Worm (Caenorhabditis elegans) whole organism, L2 larva: Measurements from ENCODE around the gene K09F5.6.

Source experiments
- C34F6.9 ChIP-seq: fragments of 150-350 bp; optimal IDR thresholded peaks from 2 replicates; lab custom pipeline; 2014; ENCODE audit warnings: missing biosample characterization, missing genetic modification characterization
- F13H6.1 ChIP-seq: sonication (generic microtip); optimal IDR thresholded peaks from 2 replicates; lab custom pipeline; 2016; ENCODE audit warnings: missing genetic modification characterization, missing compliant biosample characterization
- R02D3.7 ChIP-seq: fragments of 150-350 bp; optimal IDR thresholded peaks from 2 replicates; lab custom pipeline; 2014; ENCODE audit warnings: missing biosample characterization, missing genetic modification characterization
- Y55F3AM.14 ChIP-seq: fragments of 200-800 bp; sonication (Bioruptor generic); optimal IDR thresholded peaks from 2 replicates; lab custom pipeline; 2018; ENCODE audit warnings: mild to moderate bottlenecking, missing genetic modification characterization, missing compliant biosample characterization
- ZK546.5 ChIP-seq: sonication (generic microtip); optimal IDR thresholded peaks from 2 replicates; lab custom pipeline; 2017; ENCODE audit warnings: missing biosample characterization, missing genetic modification characterization
- alr-1 ChIP-seq: fragments of 150-350 bp; optimal IDR thresholded peaks from 2 replicates; lab custom pipeline; 2014; ENCODE audit warnings: missing biosample characterization, missing genetic modification characterization
- ama-1 ChIP-seq: fragments of 150-350 bp; optimal IDR thresholded peaks from 2 replicates; lab custom pipeline; 2018; ENCODE audit warnings: inconsistent platforms
- blmp-1 ChIP-seq: sonication (generic microtip); optimal IDR thresholded peaks from 2 replicates; lab custom pipeline; 2017; ENCODE audit warnings: missing genetic modification characterization, mild to moderate bottlenecking, missing compliant biosample characterization, antibody characterized with exemption, moderate library complexity; ENCODE audit not compliant: insufficient read depth
- ceh-82 ChIP-seq: fragments of 150-350 bp; optimal IDR thresholded peaks from 2 replicates; lab custom pipeline; 2014; ENCODE audit warnings: missing biosample characterization, missing genetic modification characterization
- crh-2 ChIP-seq: sonication (generic microtip); optimal IDR thresholded peaks from 2 replicates; lab custom pipeline; 2017; ENCODE audit warnings: missing biosample characterization, missing genetic modification characterization
- dmd-4 ChIP-seq: sonication (generic microtip); optimal IDR thresholded peaks from 2 replicates; lab custom pipeline; 2017; ENCODE audit warnings: missing biosample characterization, missing genetic modification characterization
- elt-1 ChIP-seq: fragments of 150-350 bp; optimal IDR thresholded peaks from 2 replicates; lab custom pipeline; 2014; ENCODE audit warnings: missing biosample characterization, missing genetic modification characterization
- gmeb-1 ChIP-seq: fragments of 150-350 bp; optimal IDR thresholded peaks from 2 replicates; lab custom pipeline; 2014; ENCODE audit warnings: missing biosample characterization, missing genetic modification characterization
- lin-11 ChIP-seq: fragments of 150-350 bp; sonication (generic microtip); optimal IDR thresholded peaks from 2 replicates; lab custom pipeline; 2014; ENCODE audit warnings: missing biosample characterization, missing genetic modification characterization, inconsistent platforms, mixed read lengths
- lin-13 ChIP-seq: fragments of 150-350 bp; optimal IDR thresholded peaks from 2 replicates; lab custom pipeline; 2014; ENCODE audit warnings: missing biosample characterization, missing genetic modification reagents, missing genetic modification characterization
- lin-39 ChIP-seq: fragments of 150-350 bp; optimal IDR thresholded peaks from 2 replicates; lab custom pipeline; 2014; ENCODE audit warnings: missing biosample characterization, missing genetic modification reagents, missing genetic modification characterization
- lsy-2 ChIP-seq, 2 experiments: fragments of 150-350 bp in 1 of 2; sonication (generic microtip) in 1 of 2; optimal IDR thresholded peaks; 2 replicates each; lab custom pipeline; 2014 to 2017; ENCODE audit warnings: missing biosample characterization in 2 of 2, missing genetic modification characterization in 2 of 2
- mbf-1 ChIP-seq: sonication (generic microtip); optimal IDR thresholded peaks from 2 replicates; lab custom pipeline; 2017; ENCODE audit warnings: missing biosample characterization, missing genetic modification characterization
- mdl-1 ChIP-seq, 2 experiments: fragments of 150-350 bp in 1 of 2; sonication (generic microtip) in 1 of 2; optimal IDR thresholded peaks; 2 replicates each; lab custom pipeline; 2017; ENCODE audit warnings: missing biosample characterization in 2 of 2, missing genetic modification characterization in 2 of 2
- nhr-10 ChIP-seq: sonication (generic microtip); optimal IDR thresholded peaks from 2 replicates; lab custom pipeline; 2017; ENCODE audit warnings: missing biosample characterization, missing genetic modification characterization
- nhr-129 ChIP-seq: fragments of 150-350 bp; optimal IDR thresholded peaks from 2 replicates; lab custom pipeline; 2014; ENCODE audit warnings: missing biosample characterization, missing genetic modification characterization
- nhr-23 ChIP-seq: fragments of 150-350 bp; optimal IDR thresholded peaks from 2 replicates; lab custom pipeline; 2014; ENCODE audit warnings: missing biosample characterization, missing genetic modification reagents, missing genetic modification characterization
- nhr-25 ChIP-seq: fragments of 150-350 bp; sonication (generic microtip); optimal IDR thresholded peaks from 3 replicates; lab custom pipeline; 2014; ENCODE audit warnings: missing biosample characterization, missing genetic modification characterization
- nhr-6 ChIP-seq: fragments of 150-350 bp; optimal IDR thresholded peaks from 2 replicates; lab custom pipeline; 2014; ENCODE audit warnings: missing biosample characterization, missing genetic modification characterization
- nhr-77 ChIP-seq: fragments of 150-350 bp; optimal IDR thresholded peaks from 2 replicates; lab custom pipeline; 2014; ENCODE audit warnings: missing biosample characterization, missing genetic modification characterization
- peb-1 ChIP-seq: fragments of 150-350 bp; optimal IDR thresholded peaks from 2 replicates; lab custom pipeline; 2014; ENCODE audit warnings: missing biosample characterization, missing genetic modification characterization
- sem-4 ChIP-seq: fragments of 150-350 bp; optimal IDR thresholded peaks from 2 replicates; lab custom pipeline; 2014; ENCODE audit warnings: missing biosample characterization, missing genetic modification reagents, missing genetic modification characterization
- skn-1 ChIP-seq: sonication (generic microtip); optimal IDR thresholded peaks from 2 replicates; lab custom pipeline; 2017; ENCODE audit warnings: missing biosample characterization, missing genetic modification characterization
- sma-3 ChIP-seq: sonication (generic microtip); optimal IDR thresholded peaks from 2 replicates; lab custom pipeline; 2016; ENCODE audit warnings: missing genetic modification reagents, missing genetic modification characterization, missing compliant biosample characterization
- unc-39 ChIP-seq: fragments of 150-350 bp; optimal IDR thresholded peaks from 2 replicates; lab custom pipeline; 2014; ENCODE audit warnings: missing biosample characterization, missing genetic modification characterization
- unc-55 ChIP-seq: fragments of 150-350 bp; sonication (generic microtip); optimal IDR thresholded peaks from 3 replicates; lab custom pipeline; 2014; ENCODE audit warnings: missing biosample characterization, missing genetic modification reagents, missing genetic modification characterization
- zag-1 ChIP-seq: fragments of 150-350 bp; optimal IDR thresholded peaks from 2 replicates; lab custom pipeline; 2014; ENCODE audit warnings: missing biosample characterization, missing genetic modification characterization
- ztf-1 ChIP-seq: fragments of 200-800 bp; sonication (Bioruptor generic); conservative IDR thresholded peaks from 2 replicates; pipeline ENCODE4 v1.3.6; 2022; ENCODE audit warnings: missing genetic modification characterization, missing compliant biosample characterization
- ztf-11 ChIP-seq: sonication (generic microtip); optimal IDR thresholded peaks from 2 replicates; lab custom pipeline; 2017; ENCODE audit warnings: missing biosample characterization, missing genetic modification characterization
- ztf-4 ChIP-seq: fragments of 150-350 bp; optimal IDR thresholded peaks from 2 replicates; lab custom pipeline; 2014; ENCODE audit warnings: missing biosample characterization, missing genetic modification characterization

K09F5.6 gene

DNA sequence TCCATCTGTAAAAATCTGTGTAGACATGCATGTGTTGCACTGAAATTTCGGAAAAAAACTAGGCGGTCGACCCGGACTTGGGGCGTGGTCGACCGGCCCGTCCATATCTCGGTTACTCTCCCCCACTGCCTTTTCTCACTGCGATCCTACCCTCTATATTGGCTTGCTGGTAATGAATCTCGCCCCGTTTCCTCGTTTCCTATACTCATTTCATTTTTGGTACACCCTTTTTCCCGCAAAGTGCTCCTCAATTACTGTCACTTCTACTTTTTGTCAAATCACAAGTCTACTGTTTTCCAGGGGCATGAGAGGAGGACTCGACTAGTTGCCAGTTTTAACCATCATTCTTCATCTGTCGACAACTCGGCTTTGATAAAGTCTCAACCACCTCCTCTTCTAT is at the start of gene K09F5.6:
Gene K09F5.6, plus strand, starts transcription at position 301 of the 400 bp plus-strand sequence.
- TF ChIP-seq gmeb-1 (tag; lab: Kevin White, UChicago): no peak
- no peak for TF ChIP-seq ZK546.5 (tag; lab: Kevin White, UChicago)
- no peak for TF ChIP-seq peb-1 (tag; lab: Kevin White, UChicago)
- no peak for TF ChIP-seq nhr-10
- TF ChIP-seq ztf-4 (tag; lab: Kevin White, UChicago): no peak
- TF ChIP-seq unc-39: no peak
- TF ChIP-seq ztf-1: no peak
- no peak for TF ChIP-seq Y55F3AM.14 (GFP tag; lab: Kevin White, UChicago)
- no peak for TF ChIP-seq mbf-1
- no peak for TF ChIP-seq nhr-23 (tag; lab: Kevin White, UChicago)
- no peak for TF ChIP-seq lin-13 (GFP tag; lab: Kevin White, UChicago)
- no peak for TF ChIP-seq ztf-11 (tag; lab: Kevin White, UChicago)
- TF ChIP-seq ceh-82: no peak
- TF ChIP-seq lin-39 (tag; lab: Kevin White, UChicago): no peak
- TF ChIP-seq nhr-129: no peak
- no peak for TF ChIP-seq R02D3.7 (tag; lab: Kevin White, UChicago)
- no peak for TF ChIP-seq lin-11 (tag; lab: Kevin White, UChicago)
- TF ChIP-seq blmp-1 (tag; lab: Kevin White, UChicago): no peak

ce11 chrX:7670655-7671054 is 48.4 kb upstream of the K09F5.6 start, which contains the start of gene F27D9.7:
TSS of gene F27D9.7 (minus strand) at chrX:7670755.
- TF ChIP-seq dmd-4 (tag; lab: Kevin White, UChicago) (no peak), nhr-77 (tag; lab: Kevin White, UChicago) (no peak), nhr-10 (no peak), nhr-6 (no peak), skn-1 (no peak), mdl-1 (tag; optimal IDR thresholded peaks at IDR 0.05; lab: Kevin White, UChicago) (no peak), sma-3 (GFP tag; lab: Kevin White, UChicago) (no peak), sem-4 (tag; lab: Kevin White, UChicago) (no peak), alr-1 (tag; lab: Kevin White, UChicago) (no peak), ama-1 (no peak), elt-1 (tag; lab: Kevin White, UChicago) (no peak), Y55F3AM.14 (GFP tag; lab: Kevin White, UChicago) (no peak), nhr-25 (tag; lab: Kevin White, UChicago) (no peak)

DNA sequence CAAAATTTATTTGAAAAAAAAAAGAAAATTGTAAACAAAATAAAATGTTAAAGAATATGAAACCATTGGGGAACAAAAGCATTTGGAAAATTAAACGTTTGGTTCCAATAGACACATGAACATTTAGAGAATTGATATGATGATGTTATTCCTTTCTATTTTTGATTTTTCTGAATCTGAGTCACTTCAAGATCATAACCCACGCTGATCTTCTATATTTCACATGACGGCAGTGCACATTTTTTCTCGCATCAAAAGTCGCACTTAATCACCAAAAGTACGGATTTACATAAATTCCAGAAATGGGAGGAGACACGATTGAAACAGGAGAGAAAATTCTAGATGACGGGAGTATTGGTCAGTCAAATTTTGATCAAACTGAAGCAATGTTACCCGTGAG is 46.4 kb upstream of the K09F5.6 start, which contains the start of gene F27D9.2:
Gene F27D9.2, plus strand, starts transcription at position 301 of the 400 bp plus-strand sequence.
- TF ChIP-seq mdl-1 (tag; optimal IDR thresholded peaks at IDR 0.05; lab: Kevin White, UChicago) (no peak), lin-13 (GFP tag; lab: Kevin White, UChicago) (no peak)

ce11 chrX:7674871-7675270 is 44.2 kb upstream of the K09F5.6 start:
- TF ChIP-seq unc-55 (GFP tag; lab: Kevin White, UChicago) (peak; percentile 32), alr-1 (tag; lab: Kevin White, UChicago) (no peak)

DNA sequence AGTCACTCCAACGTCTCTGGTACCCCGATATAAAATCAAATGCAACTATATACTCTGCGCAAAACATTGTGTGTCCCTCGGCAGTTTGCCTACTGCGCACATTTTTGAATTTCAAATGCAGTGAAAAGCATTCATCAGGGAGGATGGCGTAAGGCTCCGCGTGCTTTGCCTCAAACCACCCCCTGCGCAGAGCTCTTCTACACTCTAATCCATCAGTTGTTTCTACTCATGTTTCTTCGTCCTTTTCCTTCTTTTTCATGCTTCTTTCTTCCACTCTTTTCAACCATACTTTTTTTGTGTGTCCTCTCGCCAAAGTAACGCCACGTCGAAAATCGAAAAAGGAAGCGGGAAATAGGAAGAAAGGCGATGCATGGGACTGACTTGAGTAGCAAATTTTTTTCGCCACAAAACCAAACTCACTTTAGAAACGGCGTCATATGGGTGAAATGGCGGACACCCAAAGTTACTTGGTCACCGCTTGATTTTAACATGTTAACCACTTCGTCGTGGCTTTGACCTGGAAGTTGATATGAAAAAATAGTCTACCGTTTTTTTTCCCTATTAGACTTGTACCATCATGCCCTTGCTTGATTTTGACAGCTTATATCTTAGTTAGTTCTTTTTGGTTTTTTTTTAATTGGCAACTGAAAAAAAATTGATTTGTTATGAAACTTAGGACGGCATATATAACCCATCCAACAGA is 40.5 kb upstream of the K09F5.6 start:
- no peak for TF ChIP-seq nhr-129
- peak in 1 of 2 experiments; percentile 17 for TF ChIP-seq mdl-1 (tag; optimal IDR thresholded peaks at IDR 0.05; lab: Kevin White, UChicago)
- TF ChIP-seq F13H6.1 (tag; lab: Kevin White, UChicago): no peak
- peak; percentile 21 for TF ChIP-seq zag-1 (tag; lab: Kevin White, UChicago)
- TF ChIP-seq crh-2 (tag; lab: Kevin White, UChicago): peak; percentile 44
- TF ChIP-seq unc-55 (GFP tag; lab: Kevin White, UChicago): peak; percentile 84
- peak; percentile 20 for TF ChIP-seq alr-1 (tag; lab: Kevin White, UChicago)
- TF ChIP-seq lsy-2 (tag; optimal IDR thresholded peaks at IDR 0.05; lab: Kevin White, UChicago): peak in 1 of 2 experiments; percentile 11
- no peak for TF ChIP-seq dmd-4 (tag; lab: Kevin White, UChicago)
- no peak for TF ChIP-seq unc-39
- peak; percentile 21 for TF ChIP-seq C34F6.9
